Fruit fly (Drosophila melanogaster) whole organism, larva: Measurements from ENCODE around the gene CG3857.

Experiments
- noc ChIP-seq: fragments of 200-800 bp; sonication (Bioruptor generic); optimal IDR thresholded peaks from 3 replicates; lab custom pipeline; 2019; ENCODE audit warnings: missing biosample characterization, mild to moderate bottlenecking, missing genetic modification characterization, moderate library complexity

Gene CG3857

dm6 chrX:1943337-1944244 lies 3.8 kb upstream of the CG3857 start:
- TF ChIP-seq noc (tag; lab: Kevin White, UChicago) = peak; percentile 91

dm6 chrX:1941669-1942092 lies 1.8 kb upstream of the CG3857 start, which contains the start of gene Hr4:
TSS of gene Hr4 (plus strand) at chrX:1941940.
- no peak for TF ChIP-seq noc (tag; lab: Kevin White, UChicago)

- peak; percentile 35 for TF ChIP-seq noc (tag; lab: Kevin White, UChicago)
These were observed 12.2 kb downstream of the CG3857 start, which contains the start of gene CG11596 for dm6 chrX:1927473-1928306. TSS of gene CG11596 (plus strand) at chrX:1927683.

- TF ChIP-seq noc (tag; lab: Kevin White, UChicago) = no peak
These were observed 16.9 kb downstream of the CG3857 start, which contains the start of the genes eIF2Bepsilon and Ocrl for dm6 chrX:1922765-1923501. TSS of gene eIF2Bepsilon (minus strand) at chrX:1922874. TSS of gene Ocrl (plus strand) at chrX:1922981.

dm6 chrX:1909533-1909932 lies 30.3 kb downstream of the CG3857 start:
- no peak for TF ChIP-seq noc (tag; lab: Kevin White, UChicago)

dm6 chrX:1908757-1909156 lies 31.1 kb downstream of the CG3857 start, which contains the start of the genes Edem1 and Rbcn-3B:
TSS of gene Edem1 (minus strand) at chrX:1908827.
TSS of gene Rbcn-3B (plus strand) at chrX:1908920.
- TF ChIP-seq noc (tag; lab: Kevin White, UChicago) = no peak

dm6 chrX:1907727-1908264 lies 32.0 kb downstream of the CG3857 start, which contains the start of gene mip130:
TSS of gene mip130 (plus strand) at chrX:1908239.
- peak; percentile 71 for TF ChIP-seq noc (tag; lab: Kevin White, UChicago)

dm6 chrX:1903968-1904367 lies 35.9 kb downstream of the CG3857 start:
- no peak for TF ChIP-seq noc (tag; lab: Kevin White, UChicago)

- no peak for TF ChIP-seq noc (tag; lab: Kevin White, UChicago)
These were observed 36.8 kb downstream of the CG3857 start, which contains the start of gene CG32801 for dm6 chrX:1903077-1903476. TSS of gene CG32801 (minus strand) at chrX:1903177.

dm6 chrX:1901605-1902136 lies 38.2 kb downstream of the CG3857 start, which contains the start of gene Ldaf1:
TSS of gene Ldaf1 (minus strand) at chrX:1901911.
- no peak for TF ChIP-seq noc (tag; lab: Kevin White, UChicago)

- TF ChIP-seq noc (tag; lab: Kevin White, UChicago) = peak; percentile 26
These were observed 39.6 kb downstream of the CG3857 start, which contains the start of gene arm for dm6 chrX:1900123-1900818. TSS of gene arm (minus strand) at chrX:1900646.

dm6 chrX:1899445-1900085 lies 40.3 kb downstream of the CG3857 start:
- no peak for TF ChIP-seq noc (tag; lab: Kevin White, UChicago)

- TF ChIP-seq noc (tag; lab: Kevin White, UChicago) = no peak
These were observed 42.5 kb downstream of the CG3857 start for dm6 chrX:1897384-1897783.
